Worm (Caenorhabditis elegans) whole organism, L3 larva: Measurements from ENCODE around the gene unc-103.

Experiments
- ceh-28 ChIP-seq: fragments of 150-350 bp; optimal IDR thresholded peaks from 2 replicates; lab custom pipeline; 2014; ENCODE audit warnings: missing biosample characterization, missing genetic modification reagents, missing genetic modification characterization
- ceh-82 ChIP-seq: fragments of 150-350 bp; optimal IDR thresholded peaks from 2 replicates; lab custom pipeline; 2014; ENCODE audit warnings: missing biosample characterization, missing genetic modification characterization
- elt-1 ChIP-seq: fragments of 150-350 bp; optimal IDR thresholded peaks from 2 replicates; lab custom pipeline; 2014; ENCODE audit warnings: missing biosample characterization, missing genetic modification characterization
- elt-2 ChIP-seq: sonication (generic microtip); optimal IDR thresholded peaks from 2 replicates; lab custom pipeline; 2016; ENCODE audit warnings: missing genetic modification reagents, mild to moderate bottlenecking, missing genetic modification characterization, missing compliant biosample characterization
- fkh-10 ChIP-seq: sonication (generic microtip); optimal IDR thresholded peaks from 2 replicates; lab custom pipeline; 2017; ENCODE audit warnings: missing biosample characterization, missing genetic modification reagents, missing genetic modification characterization
- hmg-11 ChIP-seq: sonication (generic microtip); optimal IDR thresholded peaks from 2 replicates; lab custom pipeline; 2016; ENCODE audit warnings: missing genetic modification characterization, missing compliant biosample characterization
- mdl-1 ChIP-seq: fragments of 150-350 bp; optimal IDR thresholded peaks from 2 replicates; lab custom pipeline; 2014; ENCODE audit warnings: missing biosample characterization, missing genetic modification characterization
- nhr-11 ChIP-seq: fragments of 150-350 bp; optimal IDR thresholded peaks from 2 replicates; lab custom pipeline; 2014; ENCODE audit warnings: missing biosample characterization, missing genetic modification characterization
- nhr-12 ChIP-seq: fragments of 150-350 bp; optimal IDR thresholded peaks from 2 replicates; lab custom pipeline; 2014; ENCODE audit warnings: missing biosample characterization, missing genetic modification characterization
- nhr-237 ChIP-seq: fragments of 150-350 bp; optimal IDR thresholded peaks from 2 replicates; lab custom pipeline; 2014; ENCODE audit warnings: missing biosample characterization, missing genetic modification characterization
- nhr-28 ChIP-seq: fragments of 150-350 bp; optimal IDR thresholded peaks from 2 replicates; lab custom pipeline; 2014; ENCODE audit warnings: missing biosample characterization, missing genetic modification characterization
- nhr-77 ChIP-seq: fragments of 150-350 bp; optimal IDR thresholded peaks from 2 replicates; lab custom pipeline; 2014; ENCODE audit warnings: missing biosample characterization, missing genetic modification characterization
- pha-4 ChIP-seq: fragments of 150-350 bp; optimal IDR thresholded peaks from 2 replicates; lab custom pipeline; 2014; ENCODE audit warnings: missing biosample characterization, missing genetic modification reagents, missing genetic modification characterization
- unc-62 ChIP-seq: fragments of 150-350 bp; sonication (generic microtip); optimal IDR thresholded peaks from 4 replicates; lab custom pipeline; 2014; ENCODE audit warnings: missing biosample characterization, missing genetic modification reagents, missing genetic modification characterization

DNA sequence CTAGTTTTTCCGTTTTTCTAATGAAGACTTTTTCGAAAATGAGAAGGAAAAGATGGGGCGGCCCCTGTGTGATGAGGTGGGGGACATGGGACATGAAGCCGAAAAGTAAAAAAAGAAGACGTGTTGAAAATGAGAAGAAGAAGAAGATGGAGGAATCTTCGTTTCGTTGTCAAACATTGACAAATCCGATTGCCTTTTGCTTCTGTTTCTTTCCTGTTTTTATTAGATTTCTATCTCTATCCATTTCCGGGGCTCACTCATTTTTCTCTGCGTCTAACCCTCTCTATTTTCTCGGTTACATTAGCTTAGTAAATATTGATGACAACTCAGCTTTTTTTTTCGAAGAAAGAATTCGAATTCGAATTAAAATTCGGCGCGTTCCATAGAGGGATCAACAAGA is 4.6 kb downstream of the unc-103 start:
- TF ChIP-seq elt-2 = no peak
- no peak for TF ChIP-seq ceh-28 (tag; lab: Kevin White, UChicago)
- no peak for TF ChIP-seq elt-1 (tag; lab: Kevin White, UChicago)
- TF ChIP-seq mdl-1 = no peak
- no peak for TF ChIP-seq ceh-82 (tag; lab: Kevin White, UChicago)
- TF ChIP-seq nhr-28 (tag; lab: Kevin White, UChicago) = no peak
- no peak for TF ChIP-seq pha-4
- TF ChIP-seq nhr-237 = no peak
- TF ChIP-seq unc-62 = no peak
- TF ChIP-seq nhr-12 (tag; lab: Kevin White, UChicago) = no peak
- no peak for TF ChIP-seq nhr-77
- TF ChIP-seq hmg-11 (tag; lab: Kevin White, UChicago) = no peak
- no peak for TF ChIP-seq nhr-11 (tag; lab: Kevin White, UChicago)
- TF ChIP-seq fkh-10 = no peak
